Worm (Caenorhabditis elegans): ENCODE results near the gene F53F1.4.

ce11 chrV:13459323-13459722, 48.4 kb downstream of the F53F1.4 start, which contains the start of gene bath-39:
- TF ChIP-seq ztf-4 (tag; optimal IDR thresholded peaks at IDR 0.05) (no peak), snpc-4 (tag; optimal IDR thresholded peaks at IDR 0.05) (no peak), ets-5 (GFP tag; IDR thresholded peaks at IDR 0.05) (no peak), nhr-85 (tag) (no peak), ama-1 (optimal IDR thresholded peaks at IDR 0.05) (no peak), lsy-2 (tag; optimal IDR thresholded peaks at IDR 0.05) (peak in 1 of 2 experiments; percentile 40), unc-62 (GFP tag; optimal IDR thresholded peaks at IDR 0.05) (no peak), lin-13 (GFP tag; optimal IDR thresholded peaks at IDR 0.05) (no peak), sptf-1 (tag; optimal IDR thresholded peaks at IDR 0.05) (no peak), pqm-1 (tag; optimal IDR thresholded peaks at IDR 0.05) (no peak), lin-15B (tag; optimal IDR thresholded peaks at IDR 0.05) (peak; percentile 1), unc-86 (tag; optimal IDR thresholded peaks at IDR 0.05) (no peak), rnt-1 (tag; optimal IDR thresholded peaks at IDR 0.05) (peak; percentile 32)

Data from whole organism, L1 larva.